Worm (Caenorhabditis elegans) whole organism, L2 larva: ENCODE results near the gene R02E4.2.

Source experiments
- C34F6.9 ChIP-seq: fragments of 150-350 bp; optimal IDR thresholded peaks from 2 replicates; lab custom pipeline; 2014; ENCODE audit warnings: missing biosample characterization, missing genetic modification characterization
- F13H6.1 ChIP-seq: sonication (generic microtip); optimal IDR thresholded peaks from 2 replicates; lab custom pipeline; 2016; ENCODE audit warnings: missing genetic modification characterization, missing compliant biosample characterization
- R02D3.7 ChIP-seq: fragments of 150-350 bp; optimal IDR thresholded peaks from 2 replicates; lab custom pipeline; 2014; ENCODE audit warnings: missing biosample characterization, missing genetic modification characterization
- Y55F3AM.14 ChIP-seq: fragments of 200-800 bp; sonication (Bioruptor generic); optimal IDR thresholded peaks from 2 replicates; lab custom pipeline; 2018; ENCODE audit warnings: mild to moderate bottlenecking, missing genetic modification characterization, missing compliant biosample characterization
- ZK546.5 ChIP-seq: sonication (generic microtip); optimal IDR thresholded peaks from 2 replicates; lab custom pipeline; 2017; ENCODE audit warnings: missing biosample characterization, missing genetic modification characterization
- alr-1 ChIP-seq: fragments of 150-350 bp; optimal IDR thresholded peaks from 2 replicates; lab custom pipeline; 2014; ENCODE audit warnings: missing biosample characterization, missing genetic modification characterization
- aly-2 ChIP-seq: fragments of 150-350 bp; optimal IDR thresholded peaks from 2 replicates; lab custom pipeline; 2014; ENCODE audit warnings: missing biosample characterization, missing genetic modification characterization
- ama-1 ChIP-seq: fragments of 150-350 bp; optimal IDR thresholded peaks from 2 replicates; lab custom pipeline; 2018; ENCODE audit warnings: inconsistent platforms
- blmp-1 ChIP-seq: sonication (generic microtip); optimal IDR thresholded peaks from 2 replicates; lab custom pipeline; 2017; ENCODE audit warnings: missing genetic modification characterization, mild to moderate bottlenecking, missing compliant biosample characterization, antibody characterized with exemption, moderate library complexity; ENCODE audit not compliant: insufficient read depth
- ceh-16 ChIP-seq: fragments of 150-350 bp; optimal IDR thresholded peaks from 2 replicates; lab custom pipeline; 2014; ENCODE audit warnings: missing biosample characterization, missing genetic modification characterization
- ceh-82 ChIP-seq: fragments of 150-350 bp; optimal IDR thresholded peaks from 2 replicates; lab custom pipeline; 2014; ENCODE audit warnings: missing biosample characterization, missing genetic modification characterization
- crh-2 ChIP-seq: sonication (generic microtip); optimal IDR thresholded peaks from 2 replicates; lab custom pipeline; 2017; ENCODE audit warnings: missing biosample characterization, missing genetic modification characterization
- dmd-4 ChIP-seq: sonication (generic microtip); optimal IDR thresholded peaks from 2 replicates; lab custom pipeline; 2017; ENCODE audit warnings: missing biosample characterization, missing genetic modification characterization
- egl-27 ChIP-seq: sonication (generic microtip); optimal IDR thresholded peaks from 3 replicates; lab custom pipeline; 2017; ENCODE audit warnings: missing biosample characterization, missing genetic modification reagents, missing genetic modification characterization
- elt-1 ChIP-seq: fragments of 150-350 bp; optimal IDR thresholded peaks from 2 replicates; lab custom pipeline; 2014; ENCODE audit warnings: missing biosample characterization, missing genetic modification characterization
- elt-3 ChIP-seq: sonication (generic microtip); optimal IDR thresholded peaks from 2 replicates; lab custom pipeline; 2017; ENCODE audit warnings: missing biosample characterization, missing genetic modification characterization
- fos-1 ChIP-seq: fragments of 150-350 bp; optimal IDR thresholded peaks from 2 replicates; lab custom pipeline; 2014; ENCODE audit warnings: missing biosample characterization, missing genetic modification characterization
- gmeb-1 ChIP-seq: fragments of 150-350 bp; optimal IDR thresholded peaks from 2 replicates; lab custom pipeline; 2014; ENCODE audit warnings: missing biosample characterization, missing genetic modification characterization
- lin-11 ChIP-seq: fragments of 150-350 bp; sonication (generic microtip); optimal IDR thresholded peaks from 2 replicates; lab custom pipeline; 2014; ENCODE audit warnings: missing biosample characterization, missing genetic modification characterization, inconsistent platforms, mixed read lengths
- lin-13 ChIP-seq: fragments of 150-350 bp; optimal IDR thresholded peaks from 2 replicates; lab custom pipeline; 2014; ENCODE audit warnings: missing biosample characterization, missing genetic modification reagents, missing genetic modification characterization
- lin-39 ChIP-seq: fragments of 150-350 bp; optimal IDR thresholded peaks from 2 replicates; lab custom pipeline; 2014; ENCODE audit warnings: missing biosample characterization, missing genetic modification reagents, missing genetic modification characterization
- lsy-2 ChIP-seq, 2 experiments: fragments of 150-350 bp in 1 of 2; sonication (generic microtip) in 1 of 2; optimal IDR thresholded peaks; 2 replicates each; lab custom pipeline; 2014 to 2017; ENCODE audit warnings: missing biosample characterization in 2 of 2, missing genetic modification characterization in 2 of 2
- mab-5 ChIP-seq: fragments of 150-350 bp; optimal IDR thresholded peaks from 2 replicates; lab custom pipeline; 2014; ENCODE audit warnings: missing biosample characterization, missing genetic modification characterization
- mbf-1 ChIP-seq: sonication (generic microtip); optimal IDR thresholded peaks from 2 replicates; lab custom pipeline; 2017; ENCODE audit warnings: missing biosample characterization, missing genetic modification characterization
- mdl-1 ChIP-seq, 2 experiments: fragments of 150-350 bp in 1 of 2; sonication (generic microtip) in 1 of 2; optimal IDR thresholded peaks; 2 replicates each; lab custom pipeline; 2017; ENCODE audit warnings: missing biosample characterization in 2 of 2, missing genetic modification characterization in 2 of 2
- nhr-10 ChIP-seq: sonication (generic microtip); optimal IDR thresholded peaks from 2 replicates; lab custom pipeline; 2017; ENCODE audit warnings: missing biosample characterization, missing genetic modification characterization
- nhr-11 ChIP-seq: fragments of 150-350 bp; optimal IDR thresholded peaks from 2 replicates; lab custom pipeline; 2014; ENCODE audit warnings: missing biosample characterization, missing genetic modification characterization
- nhr-12 ChIP-seq: fragments of 150-350 bp; optimal IDR thresholded peaks from 2 replicates; lab custom pipeline; 2014; ENCODE audit warnings: missing biosample characterization, missing genetic modification characterization
- nhr-129 ChIP-seq: fragments of 150-350 bp; optimal IDR thresholded peaks from 2 replicates; lab custom pipeline; 2014; ENCODE audit warnings: missing biosample characterization, missing genetic modification characterization
- nhr-21 ChIP-seq: fragments of 150-350 bp; optimal IDR thresholded peaks from 2 replicates; lab custom pipeline; 2014; ENCODE audit warnings: missing biosample characterization, missing genetic modification characterization
- nhr-23 ChIP-seq: fragments of 150-350 bp; optimal IDR thresholded peaks from 2 replicates; lab custom pipeline; 2014; ENCODE audit warnings: missing biosample characterization, missing genetic modification reagents, missing genetic modification characterization
- nhr-237 ChIP-seq: fragments of 150-350 bp; optimal IDR thresholded peaks from 2 replicates; lab custom pipeline; 2014; ENCODE audit warnings: missing biosample characterization, missing genetic modification characterization
- nhr-25 ChIP-seq: fragments of 150-350 bp; sonication (generic microtip); optimal IDR thresholded peaks from 3 replicates; lab custom pipeline; 2014; ENCODE audit warnings: missing biosample characterization, missing genetic modification characterization
- nhr-6 ChIP-seq: fragments of 150-350 bp; optimal IDR thresholded peaks from 2 replicates; lab custom pipeline; 2014; ENCODE audit warnings: missing biosample characterization, missing genetic modification characterization
- nhr-77 ChIP-seq: fragments of 150-350 bp; optimal IDR thresholded peaks from 2 replicates; lab custom pipeline; 2014; ENCODE audit warnings: missing biosample characterization, missing genetic modification characterization
- peb-1 ChIP-seq: fragments of 150-350 bp; optimal IDR thresholded peaks from 2 replicates; lab custom pipeline; 2014; ENCODE audit warnings: missing biosample characterization, missing genetic modification characterization
- sem-4 ChIP-seq: fragments of 150-350 bp; optimal IDR thresholded peaks from 2 replicates; lab custom pipeline; 2014; ENCODE audit warnings: missing biosample characterization, missing genetic modification reagents, missing genetic modification characterization
- skn-1 ChIP-seq: sonication (generic microtip); optimal IDR thresholded peaks from 2 replicates; lab custom pipeline; 2017; ENCODE audit warnings: missing biosample characterization, missing genetic modification characterization
- sma-3 ChIP-seq: sonication (generic microtip); optimal IDR thresholded peaks from 2 replicates; lab custom pipeline; 2016; ENCODE audit warnings: missing genetic modification reagents, missing genetic modification characterization, missing compliant biosample characterization
- sma-9 ChIP-seq, 2 experiments: fragments of 150-350 bp in 1 of 2; sonication (generic microtip) in 1 of 2; optimal IDR thresholded peaks; 2 replicates each; lab custom pipeline; 2014 to 2016; ENCODE audit warnings: missing genetic modification characterization in 2 of 2, mild to moderate bottlenecking in 1 of 2, missing biosample characterization in 1 of 2, missing compliant biosample characterization in 1 of 2, missing genetic modification reagents in 1 of 2, moderate library complexity in 1 of 2
- snpc-4 ChIP-seq: fragments of 150-350 bp; optimal IDR thresholded peaks from 2 replicates; lab custom pipeline; 2014; ENCODE audit warnings: missing biosample characterization, missing genetic modification characterization
- unc-39 ChIP-seq: fragments of 150-350 bp; optimal IDR thresholded peaks from 2 replicates; lab custom pipeline; 2014; ENCODE audit warnings: missing biosample characterization, missing genetic modification characterization
- unc-55 ChIP-seq: fragments of 150-350 bp; sonication (generic microtip); optimal IDR thresholded peaks from 3 replicates; lab custom pipeline; 2014; ENCODE audit warnings: missing biosample characterization, missing genetic modification reagents, missing genetic modification characterization
- unc-62 ChIP-seq: fragments of 150-350 bp; optimal IDR thresholded peaks from 2 replicates; lab custom pipeline; 2014; ENCODE audit warnings: missing biosample characterization, missing genetic modification reagents, missing genetic modification characterization
- zag-1 ChIP-seq: fragments of 150-350 bp; optimal IDR thresholded peaks from 2 replicates; lab custom pipeline; 2014; ENCODE audit warnings: missing biosample characterization, missing genetic modification characterization
- ztf-1 ChIP-seq: fragments of 200-800 bp; sonication (Bioruptor generic); conservative IDR thresholded peaks from 2 replicates; pipeline ENCODE4 v1.3.6; 2022; ENCODE audit warnings: missing genetic modification characterization, missing compliant biosample characterization
- ztf-11 ChIP-seq: sonication (generic microtip); optimal IDR thresholded peaks from 2 replicates; lab custom pipeline; 2017; ENCODE audit warnings: missing biosample characterization, missing genetic modification characterization
- ztf-4 ChIP-seq: fragments of 150-350 bp; optimal IDR thresholded peaks from 2 replicates; lab custom pipeline; 2014; ENCODE audit warnings: missing biosample characterization, missing genetic modification characterization

The R02E4.2 gene

ce11 chrX:4142648-4143259, 35.5 kb downstream of the R02E4.2 start:
- TF ChIP-seq aly-2 = no peak
- no peak for TF ChIP-seq gmeb-1
- no peak for TF ChIP-seq ama-1 (lab: Kevin White, UChicago)
- TF ChIP-seq alr-1 (tag; lab: Kevin White, UChicago) = no peak
- TF ChIP-seq nhr-6 (tag; lab: Kevin White, UChicago) = peak; percentile 42
- no peak for TF ChIP-seq sma-3 (GFP tag; lab: Kevin White, UChicago)
- no peak for TF ChIP-seq sem-4 (tag; lab: Kevin White, UChicago)
- no peak for TF ChIP-seq R02D3.7 (tag; lab: Kevin White, UChicago)
- no peak for TF ChIP-seq unc-62 (GFP tag; lab: Kevin White, UChicago)
- TF ChIP-seq fos-1 (tag; lab: Kevin White, UChicago) = peak; percentile 35
- TF ChIP-seq ceh-82 (tag; lab: Kevin White, UChicago) = no peak
- TF ChIP-seq zag-1 = no peak
- TF ChIP-seq ztf-4 (tag; lab: Kevin White, UChicago) = peak; percentile 80
- no peak for TF ChIP-seq mab-5 (tag; lab: Kevin White, UChicago)
- no peak for TF ChIP-seq nhr-77
- peak; percentile 99 for TF ChIP-seq nhr-129 (tag; lab: Kevin White, UChicago)
- peak; percentile 61 for TF ChIP-seq C34F6.9
- no peak for TF ChIP-seq nhr-237 (tag; lab: Kevin White, UChicago)
- TF ChIP-seq sma-9 (GFP tag; optimal IDR thresholded peaks at IDR 0.05; lab: Kevin White, UChicago) = peak; percentile 74
- TF ChIP-seq sma-9 (tag; optimal IDR thresholded peaks at IDR 0.05; lab: Kevin White, UChicago) = no peak
- TF ChIP-seq elt-3 = no peak
- TF ChIP-seq lsy-2 (tag; optimal IDR thresholded peaks at IDR 0.05; lab: Kevin White, UChicago) = peak in 1 of 2 experiments; percentile 64
- no peak for TF ChIP-seq egl-27 (tag; lab: Kevin White, UChicago)
- no peak for TF ChIP-seq mdl-1 (tag; optimal IDR thresholded peaks at IDR 0.05; lab: Kevin White, UChicago)
- no peak for TF ChIP-seq skn-1 (tag; lab: Kevin White, UChicago)
- no peak for TF ChIP-seq ztf-1 (GFP tag; lab: Robert Waterston, UW)
- no peak for TF ChIP-seq nhr-23 (tag; lab: Kevin White, UChicago)
- TF ChIP-seq unc-55 (GFP tag; lab: Kevin White, UChicago) = no peak
- TF ChIP-seq nhr-10 (tag; lab: Kevin White, UChicago) = no peak
- TF ChIP-seq lin-11 (tag; lab: Kevin White, UChicago) = peak; percentile 74
- TF ChIP-seq blmp-1 (tag; lab: Kevin White, UChicago) = no peak
- no peak for TF ChIP-seq dmd-4
- peak; percentile 99 for TF ChIP-seq crh-2 (tag; lab: Kevin White, UChicago)
- no peak for TF ChIP-seq ZK546.5 (tag; lab: Kevin White, UChicago)
- no peak for TF ChIP-seq elt-1 (tag; lab: Kevin White, UChicago)
- no peak for TF ChIP-seq ztf-11 (tag; lab: Kevin White, UChicago)
- no peak for TF ChIP-seq peb-1 (tag; lab: Kevin White, UChicago)
- TF ChIP-seq F13H6.1 (tag; lab: Kevin White, UChicago) = no peak
- no peak for TF ChIP-seq nhr-12 (tag; lab: Kevin White, UChicago)
- TF ChIP-seq Y55F3AM.14 (GFP tag; lab: Kevin White, UChicago) = no peak
- no peak for TF ChIP-seq lin-39 (tag; lab: Kevin White, UChicago)
- TF ChIP-seq lin-13 (GFP tag; lab: Kevin White, UChicago) = no peak
- no peak for TF ChIP-seq nhr-11 (tag; lab: Kevin White, UChicago)
- no peak for TF ChIP-seq snpc-4
- no peak for TF ChIP-seq unc-39
- no peak for TF ChIP-seq mbf-1
- TF ChIP-seq ceh-16 (tag; lab: Kevin White, UChicago) = no peak
- peak; percentile 36 for TF ChIP-seq nhr-21 (tag; lab: Kevin White, UChicago)
- TF ChIP-seq nhr-25 = no peak
